Worm (Caenorhabditis elegans): ENCODE measurements around the gene srg-66.

The srg-66 gene

ce11 chrV:5444037-5444436 is 38.2 kb downstream of the srg-66 start:
- TF ChIP-seq madf-8 (GFP tag; conservative IDR thresholded peaks at IDR 0.05) (no peak), ceh-91 (GFP tag; IDR thresholded peaks at IDR 0.05) (no peak), rec-8 (tag; optimal IDR thresholded peaks at IDR 0.05) (no peak), hmg-20 (GFP tag; IDR thresholded peaks at IDR 0.05) (no peak), mxl-1 (tag; optimal IDR thresholded peaks at IDR 0.05) (no peak), nhr-27 (tag; optimal IDR thresholded peaks at IDR 0.05) (no peak), F39B2.1 (GFP tag; IDR thresholded peaks at IDR 0.05) (no peak), mes-4 (tag; optimal IDR thresholded peaks at IDR 0.05) (no peak), lsy-27 (tag; optimal IDR thresholded peaks at IDR 0.05; ENCODE audit: borderline replicate concordance, insufficient read depth) (no peak), nfyb-1 (GFP tag; IDR thresholded peaks at IDR 0.05) (no peak), lin-35 (GFP tag; optimal IDR thresholded peaks at IDR 0.05) (no peak), lag-1 (GFP tag; IDR thresholded peaks at IDR 0.05) (no peak), F55B11.4 (tag; optimal IDR thresholded peaks at IDR 0.05; ENCODE audit: borderline replicate concordance, insufficient read depth) (no peak), athp-1 (tag; optimal IDR thresholded peaks at IDR 0.05) (no peak), ccch-3 (GFP tag; optimal IDR thresholded peaks at IDR 0.05) (no peak)

- TF ChIP-seq B0035.1 (tag; optimal IDR thresholded peaks at IDR 0.05) (no peak), F57A8.1 (GFP tag; optimal IDR thresholded peaks at IDR 0.05) (no peak), aptf-3 (GFP tag; IDR thresholded peaks at IDR 0.05) (no peak), repo-1 (tag; optimal IDR thresholded peaks at IDR 0.05) (no peak), ztf-18 (tag; optimal IDR thresholded peaks at IDR 0.05) (no peak)
These were observed 39.8 kb downstream of the srg-66 start for ce11 chrV:5442366-5442765.

ce11 chrV:5439068-5439467 is 43.1 kb downstream of the srg-66 start, which contains the start of gene snpc-1.3:
TSS of gene snpc-1.3 (minus strand) at chrV:5439168.
- no peak for TF ChIP-seq snpc-1.1 (tag; optimal IDR thresholded peaks at IDR 0.05; ENCODE audit: insufficient read depth)
- TF ChIP-seq zim-3 (tag; optimal IDR thresholded peaks at IDR 0.05), result no peak
- TF ChIP-seq lir-1 (GFP tag; conservative IDR thresholded peaks at IDR 0.05), result no peak
- TF ChIP-seq snpc-4 (GFP tag; optimal IDR thresholded peaks at IDR 0.05), result no peak
- TF ChIP-seq snpc-4 (tag; optimal IDR thresholded peaks at IDR 0.05), result no peak
- no peak for TF ChIP-seq F39B2.1 (GFP tag; IDR thresholded peaks at IDR 0.05)
- no peak for TF ChIP-seq tlf-1 (GFP tag; optimal IDR thresholded peaks at IDR 0.05)
- TF ChIP-seq Y56A3A.18 (GFP tag; IDR thresholded peaks at IDR 0.05), result no peak
- TF ChIP-seq efl-1 (GFP tag; optimal IDR thresholded peaks at IDR 0.05), result no peak

ce11 chrV:5433020-5433419 is 49.2 kb downstream of the srg-66 start, which contains the start of gene acl-6:
TSS of gene acl-6 (plus strand) at chrV:5433386.
- no peak for TF ChIP-seq zim-3 (tag; optimal IDR thresholded peaks at IDR 0.05)
- TF ChIP-seq madf-10 (tag; optimal IDR thresholded peaks at IDR 0.05), result no peak
- no peak for TF ChIP-seq pbrm-1 (GFP tag; IDR thresholded peaks at IDR 0.05)
- no peak for TF ChIP-seq B0035.1 (tag; optimal IDR thresholded peaks at IDR 0.05)
- TF ChIP-seq rec-8 (tag; optimal IDR thresholded peaks at IDR 0.05), result no peak
- TF ChIP-seq ets-4 (GFP tag; optimal IDR thresholded peaks at IDR 0.05), result peak; percentile 72
- no peak for TF ChIP-seq unc-130 (GFP tag; optimal IDR thresholded peaks at IDR 0.05)
- TF ChIP-seq lin-40 (tag; optimal IDR thresholded peaks at IDR 0.05), result peak; percentile 52
- no peak for TF ChIP-seq ztf-3 (GFP tag; optimal IDR thresholded peaks at IDR 0.05)
- TF ChIP-seq hmg-1.2 (GFP tag; IDR thresholded peaks at IDR 0.05), result peak; percentile 27; the same call in 1 of the 2 replicates
- TF ChIP-seq mcd-1 (GFP tag; IDR thresholded peaks at IDR 0.05), result peak; percentile 94
- no peak for TF ChIP-seq ztf-26 (tag; optimal IDR thresholded peaks at IDR 0.05)
- no peak for TF ChIP-seq lin-26 (GFP tag; IDR thresholded peaks at IDR 0.05)
- no peak for TF ChIP-seq egl-44 (GFP tag; IDR thresholded peaks at IDR 0.05)
- no peak for TF ChIP-seq F49E8.2 (tag; optimal IDR thresholded peaks at IDR 0.05; ENCODE audit: insufficient read depth)
- TF ChIP-seq ceh-58 (GFP tag; IDR thresholded peaks at IDR 0.05), result no peak
- TF ChIP-seq Y67H2A.10 (GFP tag; conservative IDR thresholded peaks at IDR 0.05), result no peak
- no peak for TF ChIP-seq somi-1 (GFP tag; optimal IDR thresholded peaks at IDR 0.05)
- TF ChIP-seq nhr-27 (tag; optimal IDR thresholded peaks at IDR 0.05), result no peak
- no peak for TF ChIP-seq ztf-6 (GFP tag; IDR thresholded peaks at IDR 0.05)
- TF ChIP-seq attf-3 (GFP tag; conservative IDR thresholded peaks at IDR 0.05), result no peak

All from whole organism, young adult.